Fruit fly (Drosophila melanogaster) whole organism, embryonic: Measurements from ENCODE around the gene CG13679.
"Not testable (repeated sequence)": the region's sequence is repeated elsewhere in the genome, so short reads cannot be mapped to it uniquely, and the experiment has no call there.

Source experiments
- Adf1 ChIP-seq: fragments of 200-800 bp; sonication (Bioruptor generic); IDR thresholded peaks from 2 replicates; pipeline ENCODE4 v1.3.6; 2022; ENCODE audit warnings: missing biosample characterization, missing genetic modification characterization
- CG10366 ChIP-seq: fragments of 200-800 bp; sonication (Bioruptor generic); IDR thresholded peaks from 2 replicates; pipeline ENCODE4 v1.3.6; 2022; ENCODE audit warnings: missing biosample characterization, missing genetic modification characterization
- CG12071 ChIP-seq: fragments of 200-800 bp; sonication (Bioruptor generic); optimal IDR thresholded peaks from 3 replicates; lab custom pipeline; 2018; ENCODE audit warnings: missing biosample characterization, mild to moderate bottlenecking, missing genetic modification characterization
- CG14014 ChIP-seq: fragments of 200-800 bp; sonication (Bioruptor generic); IDR thresholded peaks from 2 replicates; pipeline ENCODE4 v1.3.6; 2022; ENCODE audit warnings: missing biosample characterization, missing genetic modification characterization
- CG14965 ChIP-seq: fragments of 200-800 bp; sonication (Bioruptor generic); optimal IDR thresholded peaks from 2 replicates; lab custom pipeline; 2016; ENCODE audit warnings: missing biosample characterization, missing genetic modification characterization, borderline replicate concordance
- CG1529 ChIP-seq: fragments of 200-800 bp; sonication (Bioruptor generic); optimal IDR thresholded peaks from 3 replicates; lab custom pipeline; 2018; ENCODE audit warnings: missing biosample characterization, missing genetic modification characterization
- CG15601 ChIP-seq: fragments of 200-800 bp; sonication (Bioruptor generic); optimal IDR thresholded peaks from 3 replicates; lab custom pipeline; 2019; ENCODE audit warnings: missing biosample characterization, mild to moderate bottlenecking, missing genetic modification characterization, moderate library complexity
- CG1603 ChIP-seq: fragments of 200-800 bp; sonication (Bioruptor generic); optimal IDR thresholded peaks from 2 replicates; lab custom pipeline; 2019; ENCODE audit warnings: missing biosample characterization, mild to moderate bottlenecking, missing genetic modification characterization, moderate library complexity
- CG17359 ChIP-seq: fragments of 200-800 bp; sonication (Bioruptor generic); optimal IDR thresholded peaks from 3 replicates; lab custom pipeline; 2018; ENCODE audit warnings: missing biosample characterization, mild to moderate bottlenecking, missing genetic modification characterization, moderate library complexity
- CG2678 ChIP-seq: fragments of 200-800 bp; sonication (Bioruptor generic); optimal IDR thresholded peaks from 3 replicates; lab custom pipeline; 2019; ENCODE audit warnings: missing biosample characterization, mild to moderate bottlenecking, missing genetic modification characterization, moderate library complexity
- CG2712 ChIP-seq: fragments of 200-800 bp; optimal IDR thresholded peaks from 3 replicates; lab custom pipeline; 2019; ENCODE audit warnings: missing biosample characterization, mild to moderate bottlenecking, missing genetic modification characterization, moderate library complexity
- CG32532 ChIP-seq: fragments of 200-800 bp; sonication (Bioruptor generic); IDR thresholded peaks from 2 replicates; pipeline ENCODE4 v1.3.6; 2022; ENCODE audit warnings: missing biosample characterization, missing genetic modification characterization
- CG34376 ChIP-seq: fragments of 200-800 bp; sonication (Bioruptor generic); optimal IDR thresholded peaks from 2 replicates; lab custom pipeline; 2018; ENCODE audit warnings: missing biosample characterization, mild to moderate bottlenecking, missing genetic modification characterization
- CG4730 ChIP-seq: fragments of 200-800 bp; sonication (Bioruptor generic); IDR thresholded peaks from 2 replicates; pipeline ENCODE4 v1.3.6; 2022; ENCODE audit warnings: missing biosample characterization, missing genetic modification characterization
- CG7372 ChIP-seq: fragments of 200-800 bp; sonication (Bioruptor generic); IDR thresholded peaks from 2 replicates; pipeline ENCODE4 v1.3.6; 2022; ENCODE audit warnings: missing biosample characterization, missing genetic modification characterization
- CG7987 ChIP-seq: fragments of 200-800 bp; sonication (Bioruptor generic); optimal IDR thresholded peaks from 2 replicates; lab custom pipeline; 2018; ENCODE audit warnings: missing biosample characterization, mild to moderate bottlenecking, missing genetic modification characterization, moderate library complexity
- CG8388 ChIP-seq: fragments of 200-800 bp; sonication (Bioruptor generic); optimal IDR thresholded peaks from 2 replicates; lab custom pipeline; 2019; ENCODE audit warnings: missing biosample characterization, mild to moderate bottlenecking, missing genetic modification characterization, moderate library complexity
- CG9817 ChIP-seq: fragments of 200-800 bp; sonication (Bioruptor generic); optimal IDR thresholded peaks from 2 replicates; lab custom pipeline; 2018; ENCODE audit warnings: missing biosample characterization, mild to moderate bottlenecking, missing genetic modification characterization, moderate library complexity
- GATAe ChIP-seq: fragments of 200-800 bp; sonication (Bioruptor generic); conservative IDR thresholded peaks from 2 replicates; pipeline ENCODE4 v1.3.6; 2022; ENCODE audit warnings: missing biosample characterization, missing genetic modification characterization
- HLH4C ChIP-seq: fragments of 200-800 bp; sonication (Bioruptor generic); IDR thresholded peaks from 3 replicates; pipeline ENCODE4 v1.3.6; 2022; ENCODE audit warnings: missing biosample characterization, missing genetic modification characterization; ENCODE audit not compliant: partially characterized antibody
- HLH54F ChIP-seq: fragments of 200-800 bp; sonication (Bioruptor generic); optimal IDR thresholded peaks from 3 replicates; lab custom pipeline; 2016; ENCODE audit warnings: missing biosample characterization, missing genetic modification characterization
- Hand ChIP-seq: fragments of 200-800 bp; sonication (Bioruptor generic); optimal IDR thresholded peaks from 2 replicates; lab custom pipeline; 2017; ENCODE audit warnings: mild to moderate bottlenecking, missing biosample characterization, missing genetic modification reagents, missing genetic modification characterization
- Hsf ChIP-seq: fragments of 200-800 bp; sonication (Bioruptor generic); optimal IDR thresholded peaks from 3 replicates; lab custom pipeline; 2016; ENCODE audit warnings: missing biosample characterization, missing genetic modification characterization
- MESR4 ChIP-seq: fragments of 200-800 bp; sonication (Bioruptor generic); optimal IDR thresholded peaks from 2 replicates; lab custom pipeline; 2018; ENCODE audit warnings: missing biosample characterization, mild to moderate bottlenecking, missing genetic modification characterization, moderate library complexity
- Poxn ChIP-seq: fragments of 200-800 bp; sonication (Bioruptor generic); IDR thresholded peaks from 2 replicates; pipeline ENCODE4 v1.3.6; 2022; ENCODE audit warnings: missing biosample characterization, missing genetic modification characterization
- Ptx1 ChIP-seq: fragments of 200-800 bp; sonication (Bioruptor generic); IDR thresholded peaks from 2 replicates; pipeline ENCODE4 v1.3.6; 2022; ENCODE audit warnings: missing biosample characterization, missing genetic modification characterization
- Rfx ChIP-seq: fragments of 200-800 bp; sonication (Bioruptor generic); IDR thresholded peaks from 2 replicates; pipeline ENCODE4 v1.3.6; 2022; ENCODE audit warnings: missing biosample characterization, missing genetic modification characterization
- Xbp1 ChIP-seq: fragments of 200-800 bp; sonication (Bioruptor generic); optimal IDR thresholded peaks from 3 replicates; lab custom pipeline; 2016; ENCODE audit warnings: missing biosample characterization, mild to moderate bottlenecking, missing genetic modification characterization
- abd-A ChIP-seq: fragments of 200-800 bp; sonication (Bioruptor generic); optimal IDR thresholded peaks from 3 replicates; lab custom pipeline; 2019; ENCODE audit warnings: missing biosample characterization, mild to moderate bottlenecking, missing genetic modification characterization, moderate library complexity
- az2 ChIP-seq: fragments of 200-800 bp; sonication (Bioruptor generic); optimal IDR thresholded peaks from 3 replicates; lab custom pipeline; 2016; ENCODE audit warnings: missing biosample characterization, missing genetic modification characterization
- bbx ChIP-seq: fragments of 200-800 bp; sonication (Bioruptor generic); IDR thresholded peaks from 2 replicates; pipeline ENCODE4 v1.3.6; 2022; ENCODE audit warnings: missing biosample characterization, missing genetic modification characterization; ENCODE audit not compliant: partially characterized antibody
- cato ChIP-seq: fragments of 200-800 bp; sonication (Bioruptor generic); optimal IDR thresholded peaks from 2 replicates; lab custom pipeline; 2016; ENCODE audit warnings: missing biosample characterization, missing genetic modification characterization, borderline replicate concordance
- chn ChIP-seq: fragments of 200-800 bp; sonication (Bioruptor generic); optimal IDR thresholded peaks from 2 replicates; lab custom pipeline; 2016; ENCODE audit warnings: missing biosample characterization, missing genetic modification characterization
- danr ChIP-seq: fragments of 200-800 bp; sonication (Bioruptor generic); IDR thresholded peaks from 2 replicates; pipeline ENCODE4 v1.3.6; 2022; ENCODE audit warnings: missing biosample characterization, missing genetic modification characterization
- eve ChIP-seq, 2 experiments: fragments of >200 bp; optimal IDR thresholded peaks; 2 replicates each; lab custom pipeline; 2017; ENCODE audit warnings: missing biosample characterization in 2 of 2, missing genetic modification characterization in 2 of 2
- grau ChIP-seq: fragments of 200-800 bp; optimal IDR thresholded peaks from 3 replicates; lab custom pipeline; 2019; ENCODE audit warnings: missing biosample characterization, mild to moderate bottlenecking, missing genetic modification characterization, moderate library complexity
- insv ChIP-seq, 2 experiments: fragments of 200-800 bp; sonication (Bioruptor generic); optimal IDR thresholded peaks; 3 replicates each; lab custom pipeline; 2016 to 2018; ENCODE audit warnings: missing biosample characterization in 2 of 2, missing genetic modification characterization in 2 of 2
- ken ChIP-seq: fragments of 200-800 bp; sonication (Bioruptor generic); IDR thresholded peaks from 3 replicates; pipeline ENCODE4 v1.3.6; 2022; ENCODE audit warnings: missing biosample characterization, missing genetic modification characterization
- klu ChIP-seq: fragments of 200-800 bp; sonication (Bioruptor generic); IDR thresholded peaks from 2 replicates; pipeline ENCODE4 v1.3.6; 2022; ENCODE audit warnings: missing biosample characterization, missing genetic modification characterization
- kni ChIP-seq: fragments of 200-800 bp; sonication (Bioruptor generic); optimal IDR thresholded peaks from 3 replicates; lab custom pipeline; 2017; ENCODE audit warnings: mild to moderate bottlenecking, missing biosample characterization, missing genetic modification reagents, missing genetic modification characterization
- nerfin-1 ChIP-seq: fragments of 200-800 bp; sonication (Bioruptor generic); optimal IDR thresholded peaks from 3 replicates; lab custom pipeline; 2019; ENCODE audit warnings: missing biosample characterization, mild to moderate bottlenecking, missing genetic modification characterization, moderate library complexity
- pum ChIP-seq: fragments of 200-800 bp; sonication (Bioruptor generic); optimal IDR thresholded peaks from 2 replicates; lab custom pipeline; 2016; ENCODE audit warnings: missing biosample characterization, missing genetic modification characterization
- ro ChIP-seq: fragments of 200-800 bp; sonication (Bioruptor generic); IDR thresholded peaks from 2 replicates; pipeline ENCODE4 v1.3.6; 2022; ENCODE audit warnings: missing biosample characterization, missing genetic modification characterization
- so ChIP-seq: fragments of 200-800 bp; sonication (Bioruptor generic); IDR thresholded peaks from 3 replicates; pipeline ENCODE4 v1.3.6; 2022; ENCODE audit warnings: missing biosample characterization, missing genetic modification characterization
- sob ChIP-seq: fragments of 200-800 bp; sonication (Bioruptor generic); IDR thresholded peaks from 2 replicates; pipeline ENCODE4 v1.3.6; 2022; ENCODE audit warnings: missing biosample characterization, missing genetic modification characterization
- tll ChIP-seq, 2 experiments: fragments of 200-800 bp in 1 of 2; fragments of >200 bp in 1 of 2; sonication (Bioruptor generic) in 1 of 2; optimal IDR thresholded peaks; 2 replicates each; lab custom pipeline; 2017 to 2019; ENCODE audit warnings: missing biosample characterization in 2 of 2, missing genetic modification characterization in 2 of 2, mild to moderate bottlenecking in 1 of 2, moderate library complexity in 1 of 2
- tna ChIP-seq: fragments of 200-800 bp; sonication (Bioruptor generic); IDR thresholded peaks from 2 replicates; pipeline ENCODE4 v1.3.6; 2022; ENCODE audit warnings: missing biosample characterization, missing genetic modification characterization; ENCODE audit not compliant: partially characterized antibody

Gene CG13679

dm6 chr3L:8238347-8238746 lies 35.8 kb downstream of the CG13679 start, which contains the start of gene Dscam4:
Gene Dscam4 (plus strand): TSS chr3L:8238647.
- TF ChIP-seq nerfin-1 (tag; lab: Kevin White, UChicago); klu (GFP tag; lab: Robert Waterston, UW); CG7372 (GFP tag; lab: Robert Waterston, UW): not testable (repeated sequence)

dm6 chr3L:8240501-8240900 lies 37.9 kb downstream of the CG13679 start, which contains the start of gene CG7213:
Gene CG7213 (minus strand): TSS chr3L:8240601.
- TF ChIP-seq cato (GFP tag; lab: Kevin White, UChicago), result no peak
- TF ChIP-seq kni (GFP tag; lab: Kevin White, UChicago), result no peak
- no peak for TF ChIP-seq ro (GFP tag; lab: Robert Waterston, UW)

- TF ChIP-seq CG15601 (tag; lab: Kevin White, UChicago) (no peak), danr (GFP tag; lab: Robert Waterston, UW) (no peak), sob (no peak), ken (GFP tag; lab: Robert Waterston, UW) (0 out of 3 replicates have a peak, but pooled peaks have one; percentile 15), bbx (GFP tag; lab: Robert Waterston, UW) (no peak), Rfx (GFP tag; lab: Robert Waterston, UW) (peak; percentile 45; the same call in 1 of the 2 replicates), Hand (GFP tag; lab: Kevin White, UChicago) (no peak), CG9817 (tag; lab: Kevin White, UChicago) (no peak), CG17359 (no peak), tll (GFP tag; optimal IDR thresholded peaks at IDR 0.05; lab: Kevin White, UChicago) (no peak), CG14014 (GFP tag; lab: Robert Waterston, UW) (no peak), chn (GFP tag; lab: Kevin White, UChicago) (no peak), Poxn (GFP tag; lab: Robert Waterston, UW) (no peak), eve (GFP tag; optimal IDR thresholded peaks at IDR 0.05; lab: Kevin White, UChicago) (no peak), Ptx1 (GFP tag; lab: Robert Waterston, UW) (no peak), CG12071 (no peak), CG10366 (GFP tag; lab: Robert Waterston, UW) (no peak), CG1603 (tag; lab: Kevin White, UChicago) (no peak), az2 (GFP tag; lab: Kevin White, UChicago) (no peak), CG7987 (GFP tag; lab: Kevin White, UChicago) (no peak), insv (GFP tag; optimal IDR thresholded peaks at IDR 0.05; lab: Kevin White, UChicago) (no peak), CG32532 (no peak), HLH54F (GFP tag; lab: Kevin White, UChicago) (no peak), Adf1 (GFP tag; lab: Robert Waterston, UW) (peak; percentile 17; the same call in 1 of the 2 replicates), CG4730 (GFP tag; lab: Robert Waterston, UW) (no peak), Hsf (GFP tag; lab: Kevin White, UChicago) (no peak), CG1529 (GFP tag; lab: Kevin White, UChicago) (no peak), Xbp1 (GFP tag; lab: Kevin White, UChicago) (no peak), tna (GFP tag; lab: Robert Waterston, UW) (no peak), CG2678 (tag; lab: Kevin White, UChicago) (no peak), HLH4C (GFP tag; lab: Robert Waterston, UW) (0 out of 3 replicates have a peak, but pooled peaks have one; percentile 18), pum (no peak), CG2712 (tag; lab: Kevin White, UChicago) (no peak), CG14965 (GFP tag; lab: Kevin White, UChicago) (no peak), CG8388 (GFP tag; lab: Kevin White, UChicago) (no peak), CG34376 (no peak), grau (tag; lab: Kevin White, UChicago) (no peak), abd-A (tag; lab: Kevin White, UChicago) (peak; percentile 23), MESR4 (GFP tag; lab: Kevin White, UChicago) (no peak), so (no peak), GATAe (no peak)
Measured at dm6 chr3L:8240932-8241331, 38.3 kb downstream of the CG13679 start.
